Fruit fly (Drosophila melanogaster) whole organism, embryonic: ENCODE measurements around the gene side-III.

Experiments used
- Ada2b ChIP-seq: fragments of 200-800 bp; sonication (Bioruptor generic); IDR thresholded peaks from 2 replicates; pipeline ENCODE4 v1.3.6; 2022; ENCODE audit warnings: missing biosample characterization, missing genetic modification characterization
- Aef1 ChIP-seq: fragments of 200-800 bp; sonication (Bioruptor generic); IDR thresholded peaks from 3 replicates; pipeline ENCODE4 v1.3.6; 2022; ENCODE audit warnings: missing biosample characterization, missing genetic modification characterization
- CG11398 ChIP-seq: fragments of 200-800 bp; sonication (Bioruptor generic); optimal IDR thresholded peaks from 2 replicates; lab custom pipeline; 2016; ENCODE audit warnings: missing biosample characterization, missing genetic modification characterization
- CG11696 ChIP-seq: fragments of 200-800 bp; sonication (Bioruptor generic); IDR thresholded peaks from 2 replicates; pipeline ENCODE4 v1.3.6; 2022; ENCODE audit warnings: missing biosample characterization, missing genetic modification characterization
- CG12104 ChIP-seq: fragments of 200-800 bp; sonication (Bioruptor generic); optimal IDR thresholded peaks from 3 replicates; lab custom pipeline; 2016; ENCODE audit warnings: missing biosample characterization, missing genetic modification characterization
- CG14014 ChIP-seq: fragments of 200-800 bp; sonication (Bioruptor generic); IDR thresholded peaks from 2 replicates; pipeline ENCODE4 v1.3.6; 2022; ENCODE audit warnings: missing biosample characterization, missing genetic modification characterization
- CG15696 ChIP-seq: fragments of 200-800 bp; sonication (Bioruptor generic); optimal IDR thresholded peaks from 2 replicates; lab custom pipeline; 2019; ENCODE audit warnings: missing biosample characterization, mild to moderate bottlenecking, missing genetic modification characterization, moderate library complexity
- CG1603 ChIP-seq: fragments of 200-800 bp; sonication (Bioruptor generic); optimal IDR thresholded peaks from 2 replicates; lab custom pipeline; 2019; ENCODE audit warnings: missing biosample characterization, mild to moderate bottlenecking, missing genetic modification characterization, moderate library complexity
- CG17385 ChIP-seq: fragments of 200-800 bp; sonication (Bioruptor generic); optimal IDR thresholded peaks from 3 replicates; lab custom pipeline; 2018; ENCODE audit warnings: missing biosample characterization, mild to moderate bottlenecking, missing genetic modification characterization
- CG2678 ChIP-seq: fragments of 200-800 bp; sonication (Bioruptor generic); optimal IDR thresholded peaks from 3 replicates; lab custom pipeline; 2019; ENCODE audit warnings: missing biosample characterization, mild to moderate bottlenecking, missing genetic modification characterization, moderate library complexity
- CG33213 ChIP-seq: fragments of 200-800 bp; sonication (Bioruptor generic); optimal IDR thresholded peaks from 3 replicates; lab custom pipeline; 2016; ENCODE audit warnings: missing biosample characterization, missing genetic modification characterization
- CG33557 ChIP-seq: fragments of 200-800 bp; sonication (Bioruptor generic); optimal IDR thresholded peaks from 2 replicates; lab custom pipeline; 2019; ENCODE audit warnings: missing biosample characterization, mild to moderate bottlenecking, missing genetic modification characterization, moderate library complexity
- CG4404 ChIP-seq: fragments of 200-800 bp; sonication (Bioruptor generic); IDR thresholded peaks from 2 replicates; pipeline ENCODE4 v1.3.6; 2022; ENCODE audit warnings: missing biosample characterization, missing genetic modification characterization
- CG6791 ChIP-seq: fragments of 200-800 bp; sonication (Bioruptor generic); IDR thresholded peaks from 3 replicates; pipeline ENCODE4 v1.3.6; 2022; ENCODE audit warnings: missing biosample characterization, missing genetic modification characterization; ENCODE audit not compliant: partially characterized antibody
- CG7745 ChIP-seq: fragments of 200-800 bp; sonication (Bioruptor generic); optimal IDR thresholded peaks from 2 replicates; lab custom pipeline; 2018; ENCODE audit warnings: missing biosample characterization, mild to moderate bottlenecking, missing genetic modification characterization, moderate library complexity
- CG7963 ChIP-seq: fragments of 200-800 bp; sonication (Bioruptor generic); IDR thresholded peaks from 3 replicates; pipeline ENCODE4 v1.3.6; 2022; ENCODE audit warnings: missing biosample characterization, missing genetic modification characterization; ENCODE audit not compliant: partially characterized antibody
- CG9932 ChIP-seq: fragments of 200-800 bp; sonication (Bioruptor generic); IDR thresholded peaks from 2 replicates; pipeline ENCODE4 v1.3.6; 2022; ENCODE audit warnings: missing biosample characterization, missing genetic modification characterization
- CHES-1-like ChIP-seq: fragments of 200-800 bp; sonication (Bioruptor generic); optimal IDR thresholded peaks from 2 replicates; lab custom pipeline; 2016; ENCODE audit warnings: missing biosample characterization, missing genetic modification characterization
- Dip2 ChIP-seq: fragments of 200-800 bp; sonication (Bioruptor generic); IDR thresholded peaks from 2 replicates; pipeline ENCODE4 v1.3.6; 2022; ENCODE audit warnings: missing biosample characterization, missing genetic modification characterization
- Drgx ChIP-seq: fragments of 200-800 bp; sonication (Bioruptor generic); IDR thresholded peaks from 2 replicates; pipeline ENCODE4 v1.3.6; 2022; ENCODE audit warnings: missing biosample characterization, missing genetic modification characterization
- E2f2 ChIP-seq: fragments of 200-800 bp; sonication (Bioruptor generic); IDR thresholded peaks from 2 replicates; pipeline ENCODE4 v1.3.6; 2022; ENCODE audit warnings: missing biosample characterization, missing genetic modification characterization
- ERR ChIP-seq: fragments of 200-800 bp; sonication (Bioruptor generic); optimal IDR thresholded peaks from 2 replicates; lab custom pipeline; 2016; ENCODE audit warnings: missing biosample characterization, missing genetic modification characterization
- Ets65A ChIP-seq: fragments of 200-800 bp; sonication (Bioruptor generic); peaks from one replicate; lab custom pipeline; 2016; ENCODE audit warnings: missing biosample characterization, missing genetic modification characterization
- Hr78 ChIP-seq, 2 experiments: fragments of 200-800 bp in 1 of 2; fragments of >200 bp in 1 of 2; sonication (Bioruptor generic) in 1 of 2; optimal IDR thresholded peaks; 2 replicates each; lab custom pipeline; 2017 to 2019; ENCODE audit warnings: missing biosample characterization in 2 of 2, missing genetic modification characterization in 2 of 2, mild to moderate bottlenecking in 1 of 2, moderate library complexity in 1 of 2
- Lpt ChIP-seq: fragments of >200 bp; optimal IDR thresholded peaks from 2 replicates; lab custom pipeline; 2018; ENCODE audit warnings: missing biosample characterization, missing genetic modification characterization
- Med ChIP-seq: fragments of 200-800 bp; sonication (Bioruptor generic); peaks from one replicate; lab custom pipeline; 2016; ENCODE audit warnings: missing biosample characterization, missing genetic modification characterization, mild to moderate bottlenecking, inconsistent platforms, moderate library complexity
- Nf-YC ChIP-seq: fragments of 200-800 bp; optimal IDR thresholded peaks from 3 replicates; lab custom pipeline; 2019; ENCODE audit warnings: missing biosample characterization, mild to moderate bottlenecking, missing genetic modification characterization, moderate library complexity
- PHDP ChIP-seq: fragments of 200-800 bp; sonication (Bioruptor generic); optimal IDR thresholded peaks from 3 replicates; lab custom pipeline; 2018; ENCODE audit warnings: missing biosample characterization, mild to moderate bottlenecking, missing genetic modification characterization, moderate library complexity
- Sry-β ChIP-seq: fragments of 200-800 bp; sonication (Bioruptor generic); optimal IDR thresholded peaks from 2 replicates; lab custom pipeline; 2018; ENCODE audit warnings: missing biosample characterization, mild to moderate bottlenecking, missing genetic modification characterization, moderate library complexity
- az2 ChIP-seq: fragments of 200-800 bp; sonication (Bioruptor generic); optimal IDR thresholded peaks from 3 replicates; lab custom pipeline; 2016; ENCODE audit warnings: missing biosample characterization, missing genetic modification characterization
- br ChIP-seq: fragments of >200 bp; optimal IDR thresholded peaks from 2 replicates; lab custom pipeline; 2017
- bsh ChIP-seq, 2 experiments: fragments of 200-800 bp; sonication (Bioruptor generic); optimal IDR thresholded peaks; 2 replicates each; lab custom pipeline; 2017 to 2018; ENCODE audit warnings: mild to moderate bottlenecking in 2 of 2, missing biosample characterization in 2 of 2, missing genetic modification characterization in 2 of 2, moderate library complexity in 1 of 2
- btn ChIP-seq: fragments of 200-800 bp; sonication (Bioruptor generic); optimal IDR thresholded peaks from 2 replicates; lab custom pipeline; 2016; ENCODE audit warnings: missing biosample characterization, missing genetic modification characterization
- danr ChIP-seq: fragments of 200-800 bp; sonication (Bioruptor generic); IDR thresholded peaks from 2 replicates; pipeline ENCODE4 v1.3.6; 2022; ENCODE audit warnings: missing biosample characterization, missing genetic modification characterization
- eyg ChIP-seq: fragments of 200-800 bp; sonication (Bioruptor generic); optimal IDR thresholded peaks from 3 replicates; lab custom pipeline; 2016; ENCODE audit warnings: missing biosample characterization, missing genetic modification characterization
- gfzf ChIP-seq: fragments of 200-800 bp; sonication (Bioruptor generic); optimal IDR thresholded peaks from 2 replicates; lab custom pipeline; 2016; ENCODE audit warnings: missing biosample characterization, mild to moderate bottlenecking, missing genetic modification characterization, moderate library complexity
- hth ChIP-seq: fragments of >200 bp; optimal IDR thresholded peaks from 2 replicates; lab custom pipeline; 2017; ENCODE audit warnings: inconsistent platforms
- jigr1 ChIP-seq: fragments of 200-800 bp; sonication (Bioruptor generic); IDR thresholded peaks from 3 replicates; pipeline ENCODE4 v1.3.6; 2022; ENCODE audit warnings: missing biosample characterization, missing genetic modification characterization
- jing ChIP-seq: fragments of 200-800 bp; sonication (Bioruptor generic); optimal IDR thresholded peaks from 2 replicates; lab custom pipeline; 2018; ENCODE audit warnings: missing biosample characterization, mild to moderate bottlenecking, missing genetic modification characterization
- jumu ChIP-seq: fragments of 200-800 bp; sonication (Bioruptor generic); optimal IDR thresholded peaks from 3 replicates; lab custom pipeline; 2016; ENCODE audit warnings: missing biosample characterization, missing genetic modification characterization
- mirr ChIP-seq: fragments of 200-800 bp; sonication (Bioruptor generic); optimal IDR thresholded peaks from 3 replicates; lab custom pipeline; 2018; ENCODE audit warnings: missing biosample characterization, mild to moderate bottlenecking, missing genetic modification characterization
- nmo ChIP-seq: fragments of 200-800 bp; sonication (Bioruptor generic); optimal IDR thresholded peaks from 2 replicates; lab custom pipeline; 2018; ENCODE audit warnings: missing biosample characterization, mild to moderate bottlenecking, missing genetic modification characterization, moderate library complexity
- nom ChIP-seq: fragments of 200-800 bp; sonication (Bioruptor generic); optimal IDR thresholded peaks from 2 replicates; lab custom pipeline; 2017; ENCODE audit warnings: missing biosample characterization, missing genetic modification characterization, mild to moderate bottlenecking, moderate library complexity, missing genetic modification reagents
- p53 ChIP-seq: fragments of 200-800 bp; sonication (Bioruptor generic); optimal IDR thresholded peaks from 2 replicates; lab custom pipeline; 2016; ENCODE audit warnings: missing biosample characterization, missing genetic modification characterization
- ro ChIP-seq: fragments of 200-800 bp; sonication (Bioruptor generic); IDR thresholded peaks from 2 replicates; pipeline ENCODE4 v1.3.6; 2022; ENCODE audit warnings: missing biosample characterization, missing genetic modification characterization
- schlank ChIP-seq: fragments of 200-800 bp; sonication (Bioruptor generic); optimal IDR thresholded peaks from 2 replicates; lab custom pipeline; 2018; ENCODE audit warnings: missing biosample characterization, mild to moderate bottlenecking, missing genetic modification characterization
- scrt ChIP-seq: fragments of 200-800 bp; sonication (Bioruptor generic); optimal IDR thresholded peaks from 2 replicates; lab custom pipeline; 2018; ENCODE audit warnings: missing biosample characterization, mild to moderate bottlenecking, missing genetic modification characterization, moderate library complexity
- sim ChIP-seq: fragments of 200-800 bp; sonication (Bioruptor generic); IDR thresholded peaks from 2 replicates; pipeline ENCODE4 v1.3.6; 2022; ENCODE audit warnings: missing biosample characterization, missing genetic modification characterization
- slou ChIP-seq: fragments of 200-800 bp; sonication (Bioruptor generic); optimal IDR thresholded peaks from 3 replicates; lab custom pipeline; 2016; ENCODE audit warnings: missing biosample characterization, missing genetic modification characterization
- ttk ChIP-seq: fragments of 200-800 bp; sonication (Bioruptor generic); IDR thresholded peaks from 2 replicates; pipeline ENCODE4 v2.1.2; 2022; ENCODE audit warnings: missing biosample characterization, missing genetic modification characterization
- vvl ChIP-seq: fragments of 200-800 bp; sonication (Bioruptor generic); IDR thresholded peaks from 2 replicates; pipeline ENCODE4 v1.3.6; 2022; ENCODE audit warnings: missing biosample characterization, missing genetic modification characterization

Gene side-III

dm6 chr3R:6007123-6008000 is 48.0 kb upstream of the side-III start (continued):
- peak; percentile 42 for TF ChIP-seq vvl (GFP tag; lab: Robert Waterston, UW)
- TF ChIP-seq jumu: no peak
- no peak for TF ChIP-seq az2 (GFP tag; lab: Kevin White, UChicago)
- TF ChIP-seq CG2678 (tag; lab: Kevin White, UChicago): peak; percentile 3
- TF ChIP-seq schlank (tag; lab: Kevin White, UChicago): no peak
- no peak for TF ChIP-seq Ets65A
- no peak for TF ChIP-seq br (lab: Kevin White, UChicago)
- TF ChIP-seq slou (GFP tag; lab: Kevin White, UChicago): no peak
- no peak for TF ChIP-seq CG12104 (GFP tag; lab: Kevin White, UChicago)
- no peak for TF ChIP-seq ttk
- peak; percentile 42 for TF ChIP-seq nom
- no peak for TF ChIP-seq gfzf (GFP tag; lab: Kevin White, UChicago)
- no peak; the same call in 1 of the 2 replicates for TF ChIP-seq CG9932 (GFP tag; lab: Robert Waterston, UW)
- no peak for TF ChIP-seq CG11398 (GFP tag; lab: Kevin White, UChicago)
- peak; percentile 85 for TF ChIP-seq scrt (GFP tag; lab: Kevin White, UChicago)
- no peak for TF ChIP-seq Sry-β (GFP tag; lab: Kevin White, UChicago)
- no peak for TF ChIP-seq CG14014 (GFP tag; lab: Robert Waterston, UW)
- TF ChIP-seq sim (GFP tag; lab: Robert Waterston, UW): no peak
- TF ChIP-seq CG33213 (GFP tag; lab: Kevin White, UChicago): no peak
- TF ChIP-seq CG33557: no peak
- no peak for TF ChIP-seq CG6791 (GFP tag; lab: Robert Waterston, UW)
- no peak for TF ChIP-seq CG17385 (GFP tag; lab: Kevin White, UChicago)
- no peak for TF ChIP-seq danr (GFP tag; lab: Robert Waterston, UW)
- peak; percentile 9 for TF ChIP-seq CHES-1-like
- TF ChIP-seq jigr1 (GFP tag; lab: Robert Waterston, UW): no peak
- no peak for TF ChIP-seq CG1603 (tag; lab: Kevin White, UChicago)
- peak; percentile 40 for TF ChIP-seq Nf-YC (tag; lab: Kevin White, UChicago)
- TF ChIP-seq Aef1 (GFP tag; lab: Robert Waterston, UW): no peak
- TF ChIP-seq Ada2b: no peak
- TF ChIP-seq E2f2: no peak
- TF ChIP-seq PHDP (tag; lab: Kevin White, UChicago): no peak
- no peak for TF ChIP-seq CG7963 (GFP tag; lab: Robert Waterston, UW)
- TF ChIP-seq Lpt (GFP tag; lab: Kevin White, UChicago): no peak
- TF ChIP-seq p53: no peak
- no peak for TF ChIP-seq jing (GFP tag; lab: Kevin White, UChicago)
- TF ChIP-seq nmo (GFP tag; lab: Kevin White, UChicago): no peak
- no peak for TF ChIP-seq Hr78 (GFP tag; optimal IDR thresholded peaks at IDR 0.05; lab: Kevin White, UChicago)
- TF ChIP-seq hth (lab: Kevin White, UChicago): no peak
- TF ChIP-seq CG15696: no peak
- TF ChIP-seq ro (GFP tag; lab: Robert Waterston, UW): no peak
- peak; percentile 80 for TF ChIP-seq Med (GFP tag; lab: Kevin White, UChicago)
- no peak for TF ChIP-seq bsh (GFP tag; optimal IDR thresholded peaks at IDR 0.05; lab: Kevin White, UChicago)
- no peak for TF ChIP-seq ERR
- TF ChIP-seq CG4404 (GFP tag; lab: Robert Waterston, UW): no peak
- TF ChIP-seq btn (GFP tag; lab: Kevin White, UChicago): no peak
- no peak for TF ChIP-seq eyg (GFP tag; lab: Kevin White, UChicago)
- TF ChIP-seq CG7745: no peak
- peak; percentile 80 for TF ChIP-seq mirr (GFP tag; lab: Kevin White, UChicago)
- no peak for TF ChIP-seq CG11696 (GFP tag; lab: Robert Waterston, UW)
- TF ChIP-seq Drgx (GFP tag; lab: Robert Waterston, UW): no peak
- no peak for TF ChIP-seq Dip2 (GFP tag; lab: Robert Waterston, UW)
